Worm (Caenorhabditis elegans): ENCODE results near the gene F46B3.16.

DNA sequence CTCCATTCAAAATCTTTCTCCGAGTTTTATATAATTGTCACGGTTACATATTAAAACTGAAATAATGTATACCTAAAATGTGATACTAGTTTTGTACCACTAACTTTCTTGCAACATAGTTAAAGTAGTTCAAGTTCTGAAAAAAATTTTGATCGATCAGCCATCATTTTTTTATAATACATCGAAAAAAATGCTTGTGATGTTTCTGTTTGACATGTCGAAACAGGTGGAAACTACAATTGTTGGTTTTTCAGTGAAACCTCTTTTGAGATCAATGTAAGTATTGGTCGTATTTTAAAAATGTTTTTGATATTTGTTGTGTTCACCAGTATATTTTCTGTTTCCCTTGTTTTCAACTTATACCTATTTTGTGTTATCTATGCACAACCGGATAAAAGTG lies 4.9 kb downstream of the F46B3.16 start, which contains the start of gene srxa-14:
- TF ChIP-seq atf-7 (tag; optimal IDR thresholded peaks at IDR 0.05): no peak
- TF ChIP-seq attf-6 (GFP tag; IDR thresholded peaks at IDR 0.05): no peak
- no peak for TF ChIP-seq ets-4 (GFP tag; optimal IDR thresholded peaks at IDR 0.05)
- TF ChIP-seq hmg-20 (GFP tag; IDR thresholded peaks at IDR 0.05): no peak
- TF ChIP-seq attf-3 (GFP tag; conservative IDR thresholded peaks at IDR 0.05): no peak
- no peak for TF ChIP-seq mes-4 (tag; optimal IDR thresholded peaks at IDR 0.05)
- TF ChIP-seq nhr-80 (tag; optimal IDR thresholded peaks at IDR 0.05): no peak
- no peak for TF ChIP-seq F39B2.1 (GFP tag; IDR thresholded peaks at IDR 0.05)
- no peak for TF ChIP-seq ztf-6 (GFP tag; IDR thresholded peaks at IDR 0.05)
- no peak for TF ChIP-seq nhr-27 (tag; optimal IDR thresholded peaks at IDR 0.05)
- no peak for TF ChIP-seq lir-1 (GFP tag; conservative IDR thresholded peaks at IDR 0.05)
- TF ChIP-seq T26A5.8 (tag; optimal IDR thresholded peaks at IDR 0.05): no peak
